Worm (Caenorhabditis elegans): ENCODE measurements around the gene T06A10.2.
A peak's percentile ranks its signal among the peaks of the same experiment; 100 is the strongest.
"Not testable (repeated sequence)": the region's sequence is repeated elsewhere in the genome, so short reads cannot be mapped to it uniquely, and the experiment has no call there.

Gene T06A10.2

ce11 chrIV:16895288-16895687, at the start of gene T06A10.2:
Gene T06A10.2, plus strand, starts transcription at chrIV:16895588.
- not testable (repeated sequence) for TF ChIP-seq sox-4, unc-86, ztf-11 (tag; optimal IDR thresholded peaks at IDR 0.05)

- TF ChIP-seq dpl-1 (GFP tag; optimal IDR thresholded peaks at IDR 0.05), result no peak
- no peak for TF ChIP-seq lsy-2 (tag; optimal IDR thresholded peaks at IDR 0.05)
- no peak for TF ChIP-seq ceh-88 (GFP tag; IDR thresholded peaks at IDR 0.05)
- TF ChIP-seq nhr-47 (tag; optimal IDR thresholded peaks at IDR 0.05), result no peak
- TF ChIP-seq unc-130 (tag; optimal IDR thresholded peaks at IDR 0.05), result no peak
- TF ChIP-seq jun-1 (tag; optimal IDR thresholded peaks at IDR 0.05), result no peak
- TF ChIP-seq efl-3 (GFP tag; optimal IDR thresholded peaks at IDR 0.05), result no peak
- TF ChIP-seq ama-1 (optimal IDR thresholded peaks at IDR 0.05), result no peak
- no peak for TF ChIP-seq tbx-2 (tag; optimal IDR thresholded peaks at IDR 0.05)
- TF ChIP-seq irx-1 (tag; optimal IDR thresholded peaks at IDR 0.05), result no peak
- TF ChIP-seq aha-1 (tag; optimal IDR thresholded peaks at IDR 0.05), result no peak
Measured at ce11 chrIV:16854790-16855189, 40.6 kb upstream of the T06A10.2 start, which contains the start of gene map-2. Gene map-2, minus strand, starts transcription at chrIV:16854890.

ce11 chrIV:16860702-16861101, 34.7 kb upstream of the T06A10.2 start:
- TF ChIP-seq C16A3.4 (tag; optimal IDR thresholded peaks at IDR 0.05) (no peak), swsn-7 (tag; optimal IDR thresholded peaks at IDR 0.05) (no peak), lir-3 (tag; optimal IDR thresholded peaks at IDR 0.05; ENCODE audit: poor library complexity) (no peak), dpl-1 (GFP tag; optimal IDR thresholded peaks at IDR 0.05) (no peak), fos-1 (tag; optimal IDR thresholded peaks at IDR 0.05) (no peak), egl-27 (tag; optimal IDR thresholded peaks at IDR 0.05) (no peak), Y116A8C.19 (tag; optimal IDR thresholded peaks at IDR 0.05; ENCODE audit: borderline replicate concordance) (no peak), ceh-90 (tag; optimal IDR thresholded peaks at IDR 0.05) (no peak)

ce11 chrIV:16863431-16863895, 31.9 kb upstream of the T06A10.2 start, which contains the start of the genes mel-46 and lsy-13:
Gene mel-46, minus strand, starts transcription at chrIV:16863481.
Gene lsy-13, plus strand, starts transcription at chrIV:16863870.
- TF ChIP-seq ces-1 (GFP tag; optimal IDR thresholded peaks at IDR 0.05), result no peak
- TF ChIP-seq sptf-1 (tag; optimal IDR thresholded peaks at IDR 0.05), result no peak
- TF ChIP-seq unc-130 (tag; optimal IDR thresholded peaks at IDR 0.05), result peak; percentile 4
- peak; percentile 69 to 75 (median 70) for TF ChIP-seq ceh-82 (tag; optimal IDR thresholded peaks at IDR 0.05)
- peak; percentile 62 for TF ChIP-seq zip-4 (GFP tag; optimal IDR thresholded peaks at IDR 0.05)
- TF ChIP-seq nhr-19 (GFP tag; conservative IDR thresholded peaks at IDR 0.05), result peak; percentile 10; the same call in 1 of the 2 replicates
- TF ChIP-seq sup-37 (GFP tag; optimal IDR thresholded peaks at IDR 0.05), result no peak
- TF ChIP-seq efl-3 (GFP tag; optimal IDR thresholded peaks at IDR 0.05), result no peak
- TF ChIP-seq lin-35 (GFP tag; optimal IDR thresholded peaks at IDR 0.05), result peak; percentile 30 to 43
- TF ChIP-seq xbp-1 (tag; optimal IDR thresholded peaks at IDR 0.05), result peak; percentile 48
- no peak for TF ChIP-seq irx-1 (tag; optimal IDR thresholded peaks at IDR 0.05)
- peak; percentile 53 for TF ChIP-seq nhr-71 (tag; optimal IDR thresholded peaks at IDR 0.05)
- peak; percentile 20 for TF ChIP-seq blmp-1 (tag; optimal IDR thresholded peaks at IDR 0.05)
- no peak for TF ChIP-seq elt-2 (tag; optimal IDR thresholded peaks at IDR 0.05)
- TF ChIP-seq tlp-1 (tag; optimal IDR thresholded peaks at IDR 0.05), result no peak
- TF ChIP-seq nhr-47 (tag; optimal IDR thresholded peaks at IDR 0.05), result no peak
- peak; percentile 62 for TF ChIP-seq C16A3.4 (tag; optimal IDR thresholded peaks at IDR 0.05)
- TF ChIP-seq unc-30 (tag; optimal IDR thresholded peaks at IDR 0.05), result no peak
- peak; percentile 29 for TF ChIP-seq tbx-2 (tag; optimal IDR thresholded peaks at IDR 0.05)
- TF ChIP-seq dsc-1 (tag; optimal IDR thresholded peaks at IDR 0.05), result peak; percentile 9
- peak; percentile 26; the same call in 1 of the 2 replicates for TF ChIP-seq isw-1 (GFP tag; IDR thresholded peaks at IDR 0.05)
- TF ChIP-seq lsy-2 (tag; optimal IDR thresholded peaks at IDR 0.05), result peak; percentile 56 to 71
- TF ChIP-seq dpl-1 (GFP tag; optimal IDR thresholded peaks at IDR 0.05), result peak; percentile 25 to 49 (median 37)
- no peak for TF ChIP-seq sox-4 (tag; optimal IDR thresholded peaks at IDR 0.05)
- TF ChIP-seq grh-1 (GFP tag; IDR thresholded peaks at IDR 0.05), result no peak
- TF ChIP-seq ceh-90 (tag; optimal IDR thresholded peaks at IDR 0.05), result no peak
- TF ChIP-seq lin-15B (tag; optimal IDR thresholded peaks at IDR 0.05), result peak; percentile 17
- peak; percentile 58 for TF ChIP-seq snu-23 (GFP tag; optimal IDR thresholded peaks at IDR 0.05)
- no peak for TF ChIP-seq swsn-7 (tag; optimal IDR thresholded peaks at IDR 0.05)
- TF ChIP-seq aly-2 (tag; optimal IDR thresholded peaks at IDR 0.05), result no peak
- peak; percentile 42 to 43 for TF ChIP-seq efl-1 (optimal IDR thresholded peaks at IDR 0.05)
- peak; percentile 48 to 81 for TF ChIP-seq efl-1 (GFP tag; optimal IDR thresholded peaks at IDR 0.05 in 1 of 2)
- TF ChIP-seq snpc-4 (tag; optimal IDR thresholded peaks at IDR 0.05), result peak; percentile 5
- TF ChIP-seq unc-98 (GFP tag; IDR thresholded peaks at IDR 0.05), result no peak
- TF ChIP-seq skn-1 (tag; optimal IDR thresholded peaks at IDR 0.05), result peak; percentile 95
- TF ChIP-seq mep-1 (tag; optimal IDR thresholded peaks at IDR 0.05), result peak; percentile 53
- TF ChIP-seq unc-86 (tag; optimal IDR thresholded peaks at IDR 0.05), result peak; percentile 11

Measured in whole organism, L1 larva.